Worm (Caenorhabditis elegans) whole organism, young adult: Measurements from ENCODE around the gene Y54F10AR.1.

Experiments used
- B0035.1 ChIP-seq: sonication (generic microtip); optimal IDR thresholded peaks from 2 replicates; lab custom pipeline; 2016; ENCODE audit warnings: missing genetic modification characterization, mild to moderate bottlenecking, missing compliant biosample characterization, missing genotype, missing genetic modification reagents
- F23B12.7 ChIP-seq: sonication (generic microtip); optimal IDR thresholded peaks from 2 replicates; lab custom pipeline; 2017; ENCODE audit warnings: missing genetic modification characterization, mild to moderate bottlenecking, missing compliant biosample characterization, antibody characterized with exemption, moderate library complexity; ENCODE audit not compliant: insufficient read depth
- F49E8.2 ChIP-seq: sonication (generic microtip); optimal IDR thresholded peaks from 3 replicates; lab custom pipeline; 2017; ENCODE audit warnings: missing genetic modification characterization, mild to moderate bottlenecking, missing compliant biosample characterization, antibody characterized with exemption, moderate library complexity; ENCODE audit not compliant: insufficient read depth
- T26A5.8 ChIP-seq: sonication (generic microtip); optimal IDR thresholded peaks from 2 replicates; lab custom pipeline; 2016; ENCODE audit warnings: missing genetic modification characterization, missing compliant biosample characterization
- ama-1 ChIP-seq, 3 experiments: fragments of 150-350 bp in 1 of 3; sonication (generic microtip) in 2 of 3; optimal IDR thresholded peaks; 2 replicates each; lab custom pipeline; 2014 to 2018; ENCODE audit warnings: missing biosample characterization in 2 of 3, missing genetic modification characterization in 2 of 3, missing genetic modification reagents in 2 of 3
- mcd-1 ChIP-seq: fragments of 200-800 bp; sonication (Bioruptor generic); IDR thresholded peaks from 2 replicates; pipeline ENCODE4 v1.3.6; 2022; ENCODE audit warnings: missing genetic modification reagents, missing genetic modification characterization, missing compliant biosample characterization
- snpc-4 ChIP-seq, 5 experiments: fragments of 150-350 bp in 1 of 5; sonication (generic microtip) in 4 of 5; optimal IDR thresholded peaks; 2 replicates each; lab custom pipeline; 2014 to 2018; ENCODE audit warnings: missing genetic modification characterization in 5 of 5, missing biosample characterization in 3 of 5, antibody characterized with exemption in 2 of 5, mild to moderate bottlenecking in 2 of 5, missing compliant biosample characterization in 2 of 5, missing genotype in 2 of 5, moderate library complexity in 2 of 5, missing genetic modification reagents in 1 of 5
- unc-130 ChIP-seq: sonication (generic microtip); optimal IDR thresholded peaks from 2 replicates; lab custom pipeline; 2016; ENCODE audit warnings: missing genetic modification reagents, missing genetic modification characterization, missing compliant biosample characterization
- xnd-1 ChIP-seq: sonication (generic microtip); optimal IDR thresholded peaks from 2 replicates; lab custom pipeline; 2016; ENCODE audit warnings: missing genotype, missing genetic modification reagents, missing genetic modification characterization, missing compliant biosample characterization

- TF ChIP-seq B0035.1 (tag; lab: Kevin White, UChicago) (no peak), snpc-4 (GFP tag; optimal IDR thresholded peaks at IDR 0.05; lab: Kevin White, UChicago) (no peak), snpc-4 (tag; optimal IDR thresholded peaks at IDR 0.05; lab: Kevin White, UChicago) (no peak), unc-130 (GFP tag; lab: Kevin White, UChicago) (no peak), mcd-1 (no peak), F23B12.7 (tag; lab: Kevin White, UChicago) (no peak), ama-1 (optimal IDR thresholded peaks at IDR 0.05; lab: Kevin White, UChicago) (no peak), ama-1 (GFP tag; optimal IDR thresholded peaks at IDR 0.05; lab: Kevin White, UChicago) (no peak), xnd-1 (tag; lab: Kevin White, UChicago) (no peak), F49E8.2 (tag; lab: Kevin White, UChicago) (no peak), T26A5.8 (tag; lab: Kevin White, UChicago) (no peak)
These were observed 40.4 kb downstream of the Y54F10AR.1 start for ce11 chrIII:2535122-2535521.
